Worm (Caenorhabditis elegans): ENCODE data around the gene clec-223.

clec-223 gene

ce11 chrV:11228653-11229173 lies 44.2 kb upstream of the clec-223 start, which contains the start of gene pqn-70 (continued):
- no peak for TF ChIP-seq nhr-42 (GFP tag; IDR thresholded peaks at IDR 0.05)
- TF ChIP-seq skn-1 (tag; optimal IDR thresholded peaks at IDR 0.05): no peak
- TF ChIP-seq egl-43 (GFP tag; IDR thresholded peaks at IDR 0.05): peak; percentile 67; the same call in 1 of the 2 replicates
- no peak for TF ChIP-seq snpc-1.2 (GFP tag; IDR thresholded peaks at IDR 0.05)
- TF ChIP-seq nhr-111 (GFP tag; optimal IDR thresholded peaks at IDR 0.05): no peak
- no peak for TF ChIP-seq zag-1 (tag; optimal IDR thresholded peaks at IDR 0.05)
- TF ChIP-seq F26F4.8 (GFP tag; conservative IDR thresholded peaks at IDR 0.05): no peak
- TF ChIP-seq lsy-2 (tag; optimal IDR thresholded peaks at IDR 0.05): peak; percentile 71 to 91
- no peak for TF ChIP-seq spr-3 (GFP tag; optimal IDR thresholded peaks at IDR 0.05)
- no peak for TF ChIP-seq lin-1 (GFP tag; IDR thresholded peaks at IDR 0.05)
- peak; percentile 54 for TF ChIP-seq nhr-25 (tag; optimal IDR thresholded peaks at IDR 0.05; ENCODE audit: borderline replicate concordance, insufficient read depth)
- TF ChIP-seq fkh-10 (GFP tag; optimal IDR thresholded peaks at IDR 0.05): peak; percentile 72
- TF ChIP-seq rbr-2 (tag; optimal IDR thresholded peaks at IDR 0.05): peak; percentile 79
- TF ChIP-seq Y75B8A.6 (GFP tag; IDR thresholded peaks at IDR 0.05): no peak
- no peak for TF ChIP-seq D1046.2 (GFP tag; IDR thresholded peaks at IDR 0.05)
- peak; percentile 74 for TF ChIP-seq ama-1 (optimal IDR thresholded peaks at IDR 0.05)
- no peak for TF ChIP-seq ceh-82 (tag; optimal IDR thresholded peaks at IDR 0.05)
- no peak for TF ChIP-seq nhr-10 (tag; optimal IDR thresholded peaks at IDR 0.05)
- peak; percentile 65; the same call in 1 of the 2 replicates for TF ChIP-seq ceh-44 (GFP tag; IDR thresholded peaks at IDR 0.05)
- peak; percentile 98 for TF ChIP-seq hlh-30 (tag; optimal IDR thresholded peaks at IDR 0.05; ENCODE audit: insufficient read depth)
- TF ChIP-seq ZK337.2 (GFP tag; IDR thresholded peaks at IDR 0.05): no peak
- TF ChIP-seq ztf-11 (tag; optimal IDR thresholded peaks at IDR 0.05): no peak
- peak in 1 of 2 experiments; percentile 81 for TF ChIP-seq hif-1 (tag; optimal IDR thresholded peaks at IDR 0.05)
- peak; percentile 59 for TF ChIP-seq spr-1 (tag; optimal IDR thresholded peaks at IDR 0.05)
- no peak for TF ChIP-seq F44E2.7 (GFP tag; IDR thresholded peaks at IDR 0.05)
- no peak for TF ChIP-seq sdz-12 (GFP tag; optimal IDR thresholded peaks at IDR 0.05)
- peak; percentile 53 for TF ChIP-seq vab-7 (GFP tag; IDR thresholded peaks at IDR 0.05)
- peak; percentile 92 for TF ChIP-seq hlh-11 (tag; optimal IDR thresholded peaks at IDR 0.05)
- TF ChIP-seq ZK546.5 (tag; optimal IDR thresholded peaks at IDR 0.05): no peak
- no peak for TF ChIP-seq set-16 (GFP tag; IDR thresholded peaks at IDR 0.05)
- TF ChIP-seq F10B5.3 (tag; optimal IDR thresholded peaks at IDR 0.05): no peak
- TF ChIP-seq unc-130 (GFP tag; optimal IDR thresholded peaks at IDR 0.05): peak; percentile 65
- TF ChIP-seq ctbp-1 (GFP tag; IDR thresholded peaks at IDR 0.05): peak; percentile 59; the same call in 1 of the 2 replicates
- peak; percentile 44; the same call in 1 of the 2 replicates for TF ChIP-seq pha-4 (GFP tag; IDR thresholded peaks at IDR 0.05)
- no peak for TF ChIP-seq pha-4 (tag; optimal IDR thresholded peaks at IDR 0.05)
- no peak for TF ChIP-seq ceh-32 (tag; optimal IDR thresholded peaks at IDR 0.05; ENCODE audit: poor library complexity)
- no peak for TF ChIP-seq nhr-76 (tag; optimal IDR thresholded peaks at IDR 0.05)
- no peak for TF ChIP-seq Y5F2A.4 (GFP tag; optimal IDR thresholded peaks at IDR 0.05)
- TF ChIP-seq mdl-1 (tag; optimal IDR thresholded peaks at IDR 0.05): peak; percentile 16 to 73
- TF ChIP-seq daf-8 (GFP tag; IDR thresholded peaks at IDR 0.05): no peak
- no peak for TF ChIP-seq lin-29 (GFP tag; IDR thresholded peaks at IDR 0.05)
- no peak for TF ChIP-seq daf-12 (tag; optimal IDR thresholded peaks at IDR 0.05)
- TF ChIP-seq mdt-29 (GFP tag; IDR thresholded peaks at IDR 0.05): no peak
- peak; percentile 35 for TF ChIP-seq ces-1 (GFP tag; optimal IDR thresholded peaks at IDR 0.05)
- TF ChIP-seq zip-11 (GFP tag; IDR thresholded peaks at IDR 0.05): no peak
- TF ChIP-seq lin-13 (GFP tag; optimal IDR thresholded peaks at IDR 0.05): peak; percentile 75
- TF ChIP-seq nhr-28 (tag; optimal IDR thresholded peaks at IDR 0.05): peak; percentile 83
- TF ChIP-seq mep-1 (tag; optimal IDR thresholded peaks at IDR 0.05): peak; percentile 92
- peak; percentile 76 for TF ChIP-seq dpl-1 (GFP tag; optimal IDR thresholded peaks at IDR 0.05)
- peak; percentile 53 for TF ChIP-seq duxl-1 (tag; optimal IDR thresholded peaks at IDR 0.05; ENCODE audit: poor library complexity)
- TF ChIP-seq nhr-48 (tag; optimal IDR thresholded peaks at IDR 0.05): peak; percentile 60
